Fruit fly (Drosophila melanogaster) whole organism, embryonic: ENCODE results near the gene CG2652.

ENCODE experiments used
- CG10565 ChIP-seq: fragments of 200-800 bp; sonication (Bioruptor generic); optimal IDR thresholded peaks from 3 replicates; lab custom pipeline; 2016; ENCODE audit warnings: missing biosample characterization, mild to moderate bottlenecking, missing genetic modification characterization
- CG13775 ChIP-seq: fragments of 200-800 bp; sonication (Bioruptor generic); optimal IDR thresholded peaks from 3 replicates; lab custom pipeline; 2017; ENCODE audit warnings: missing biosample characterization, mild to moderate bottlenecking, missing genetic modification characterization
- CG33213 ChIP-seq: fragments of 200-800 bp; sonication (Bioruptor generic); optimal IDR thresholded peaks from 3 replicates; lab custom pipeline; 2016; ENCODE audit warnings: missing biosample characterization, missing genetic modification characterization
- CG5953 ChIP-seq: fragments of 200-800 bp; sonication (Bioruptor generic); IDR thresholded peaks from 2 replicates; pipeline ENCODE4 v1.3.6; 2022; ENCODE audit warnings: missing biosample characterization, missing genetic modification characterization
- Dfd ChIP-seq, 2 experiments: fragments of >200 bp; optimal IDR thresholded peaks; 2 replicates each; lab custom pipeline; 2017; ENCODE audit warnings: missing biosample characterization in 2 of 2, missing genetic modification characterization in 2 of 2
- ftz-f1 ChIP-seq: fragments of 200-800 bp; sonication (Bioruptor generic); optimal IDR thresholded peaks from 2 replicates; lab custom pipeline; 2016; ENCODE audit warnings: missing biosample characterization, missing genetic modification characterization
- gfzf ChIP-seq: fragments of 200-800 bp; sonication (Bioruptor generic); optimal IDR thresholded peaks from 2 replicates; lab custom pipeline; 2016; ENCODE audit warnings: missing biosample characterization, mild to moderate bottlenecking, missing genetic modification characterization, moderate library complexity
- her ChIP-seq: fragments of 200-800 bp; sonication (Bioruptor generic); optimal IDR thresholded peaks from 2 replicates; lab custom pipeline; 2016; ENCODE audit warnings: missing biosample characterization, missing genetic modification characterization
- kay ChIP-seq: fragments of 200-800 bp; sonication (Bioruptor generic); optimal IDR thresholded peaks from 2 replicates; lab custom pipeline; 2016; ENCODE audit warnings: missing biosample characterization, missing genetic modification characterization

dm6 chrX:2636825-2637535 lies 45.8 kb downstream of the CG2652 start:
- no peak for TF ChIP-seq gfzf
- TF ChIP-seq Dfd (GFP tag; optimal IDR thresholded peaks at IDR 0.05; lab: Kevin White, UChicago): no peak
- no peak for TF ChIP-seq CG13775 (GFP tag; lab: Kevin White, UChicago)
- TF ChIP-seq kay (GFP tag; lab: Kevin White, UChicago): no peak
- no peak for TF ChIP-seq CG33213 (GFP tag; lab: Kevin White, UChicago)
- no peak for TF ChIP-seq her (GFP tag; lab: Kevin White, UChicago)
- TF ChIP-seq CG10565: no peak
- TF ChIP-seq CG5953 (GFP tag; lab: Robert Waterston, UW): no peak
- no peak for TF ChIP-seq ftz-f1 (GFP tag; lab: Kevin White, UChicago)
